Worm (Caenorhabditis elegans) whole organism, L4/young adult: Measurements from ENCODE around the gene wrt-2.

Experiments used
- W03F9.2 ChIP-seq: fragments of 150-350 bp; optimal IDR thresholded peaks from 2 replicates; lab custom pipeline; 2014; ENCODE audit warnings: missing biosample characterization, missing genetic modification characterization
- him-1 ChIP-seq: sonication (generic microtip); optimal IDR thresholded peaks from 2 replicates; lab custom pipeline; 2016; ENCODE audit warnings: missing genotype, missing genetic modification reagents, missing genetic modification characterization, missing compliant biosample characterization

DNA sequence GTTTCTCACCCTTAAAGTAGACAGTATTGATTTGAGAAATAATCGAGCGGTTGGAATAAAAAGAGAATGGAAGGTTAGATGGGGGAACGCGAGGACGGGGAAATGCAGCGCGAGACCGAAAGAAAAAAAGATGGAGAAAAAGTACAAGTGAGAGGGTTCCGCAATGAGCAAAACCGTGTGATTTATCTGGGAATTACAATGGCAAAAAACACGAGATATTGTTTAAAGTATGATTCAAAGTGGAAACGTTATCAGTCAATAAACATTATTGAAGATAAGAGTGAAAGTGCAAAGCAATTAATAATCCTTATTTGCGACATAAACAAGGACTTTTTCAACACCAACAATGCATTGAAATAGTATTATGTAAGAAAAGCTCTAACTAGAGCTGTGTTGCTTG is 8.0 kb upstream of the wrt-2 start, which contains the start of gene ztf-13:
- no peak for TF ChIP-seq W03F9.2
- TF ChIP-seq him-1, result no peak
